Worm (Caenorhabditis elegans): ENCODE measurements around the gene Y54G2A.73.

The Y54G2A.73 gene

ce11 chrIV:3044158-3044557 is 35.5 kb upstream of the Y54G2A.73 start:
- no peak for TF ChIP-seq ceh-100 (GFP tag; IDR thresholded peaks at IDR 0.05)
- TF ChIP-seq zfh-2 (GFP tag; conservative IDR thresholded peaks at IDR 0.05), result peak; percentile 81
- no peak for TF ChIP-seq B0261.1 (tag; optimal IDR thresholded peaks at IDR 0.05)
- TF ChIP-seq lsy-27 (tag; optimal IDR thresholded peaks at IDR 0.05; ENCODE audit: borderline replicate concordance, insufficient read depth), result no peak
- no peak for TF ChIP-seq madf-6 (GFP tag; IDR thresholded peaks at IDR 0.05)
- TF ChIP-seq efl-1 (GFP tag; optimal IDR thresholded peaks at IDR 0.05), result no peak
- TF ChIP-seq egrh-3 (GFP tag; IDR thresholded peaks at IDR 0.05), result peak; percentile 76; the same call in 1 of the 2 replicates
- no peak for TF ChIP-seq mcd-1 (GFP tag; IDR thresholded peaks at IDR 0.05)
- no peak for TF ChIP-seq mel-28 (tag; optimal IDR thresholded peaks at IDR 0.05; ENCODE audit: borderline replicate concordance)
- TF ChIP-seq Y56A3A.18 (GFP tag; IDR thresholded peaks at IDR 0.05), result no peak
- TF ChIP-seq lin-26 (GFP tag; IDR thresholded peaks at IDR 0.05), result 0 out of 2 replicates have a peak, but pooled peaks have one; percentile 9

- TF ChIP-seq F22D6.2 (tag; optimal IDR thresholded peaks at IDR 0.05), result no peak
- no peak for TF ChIP-seq ama-1 (optimal IDR thresholded peaks at IDR 0.05)
- TF ChIP-seq ama-1 (GFP tag; optimal IDR thresholded peaks at IDR 0.05), result no peak
- TF ChIP-seq mel-28 (tag; optimal IDR thresholded peaks at IDR 0.05; ENCODE audit: borderline replicate concordance), result no peak
- peak; percentile 86 for TF ChIP-seq zfh-2 (GFP tag; conservative IDR thresholded peaks at IDR 0.05)
- TF ChIP-seq tlf-1 (GFP tag; optimal IDR thresholded peaks at IDR 0.05), result no peak
- peak; percentile 65 for TF ChIP-seq egrh-3 (GFP tag; IDR thresholded peaks at IDR 0.05)
- TF ChIP-seq nfyb-1 (GFP tag; IDR thresholded peaks at IDR 0.05), result 0 out of 2 replicates have a peak, but pooled peaks have one; percentile 10
These were observed 30.0 kb upstream of the Y54G2A.73 start for ce11 chrIV:3038740-3039139.

- TF ChIP-seq lin-26 (GFP tag; IDR thresholded peaks at IDR 0.05) (no peak), B0336.3 (GFP tag; IDR thresholded peaks at IDR 0.05) (no peak), lsl-1 (GFP tag; optimal IDR thresholded peaks at IDR 0.05) (no peak), bed-1 (GFP tag; IDR thresholded peaks at IDR 0.05) (no peak), F57C9.4 (tag; optimal IDR thresholded peaks at IDR 0.05) (no peak), chd-7 (tag; optimal IDR thresholded peaks at IDR 0.05) (no peak), B0035.1 (tag; optimal IDR thresholded peaks at IDR 0.05) (no peak), attf-5 (GFP tag; optimal IDR thresholded peaks at IDR 0.05) (no peak), nhr-179 (tag; optimal IDR thresholded peaks at IDR 0.05) (no peak), zfh-2 (GFP tag; conservative IDR thresholded peaks at IDR 0.05) (peak; percentile 81), unc-130 (GFP tag; optimal IDR thresholded peaks at IDR 0.05) (no peak), T07F8.4 (tag; optimal IDR thresholded peaks at IDR 0.05) (no peak), mcd-1 (GFP tag; IDR thresholded peaks at IDR 0.05) (no peak), sdz-38 (tag; optimal IDR thresholded peaks at IDR 0.05) (no peak), snpc-4 (GFP tag; optimal IDR thresholded peaks at IDR 0.05) (no peak), snpc-4 (tag; optimal IDR thresholded peaks at IDR 0.05) (no peak), egrh-3 (GFP tag; IDR thresholded peaks at IDR 0.05) (peak; percentile 15; the same call in 1 of the 2 replicates), lir-1 (GFP tag; conservative IDR thresholded peaks at IDR 0.05) (no peak), Y56A3A.18 (GFP tag; IDR thresholded peaks at IDR 0.05) (no peak), cebp-1 (GFP tag; IDR thresholded peaks at IDR 0.05) (no peak), cebp-1 (tag; optimal IDR thresholded peaks at IDR 0.05) (no peak), ceh-58 (GFP tag; IDR thresholded peaks at IDR 0.05) (0 out of 2 replicates have a peak, but pooled peaks have one; percentile 25), ceh-100 (GFP tag; IDR thresholded peaks at IDR 0.05) (no peak), nhr-27 (tag; optimal IDR thresholded peaks at IDR 0.05) (no peak), sea-2 (GFP tag; IDR thresholded peaks at IDR 0.05) (no peak), ztf-6 (GFP tag; IDR thresholded peaks at IDR 0.05) (no peak), F52B5.7 (tag; optimal IDR thresholded peaks at IDR 0.05) (no peak), F55B11.4 (tag; optimal IDR thresholded peaks at IDR 0.05; ENCODE audit: borderline replicate concordance, insufficient read depth) (no peak), F23B12.7 (tag; optimal IDR thresholded peaks at IDR 0.05; ENCODE audit: insufficient read depth) (no peak), ceh-40 (GFP tag; IDR thresholded peaks at IDR 0.05) (no peak), ets-4 (GFP tag; optimal IDR thresholded peaks at IDR 0.05) (no peak), gei-17 (GFP tag; optimal IDR thresholded peaks at IDR 0.05) (no peak), F33H1.4 (GFP tag; IDR thresholded peaks at IDR 0.05) (no peak), egl-18 (GFP tag; IDR thresholded peaks at IDR 0.05) (no peak), pha-4 (tag; optimal IDR thresholded peaks at IDR 0.05) (no peak), ekl-4 (GFP tag; IDR thresholded peaks at IDR 0.05) (0 out of 2 replicates have a peak, but pooled peaks have one; percentile 44)
These were observed 29.2 kb upstream of the Y54G2A.73 start for ce11 chrIV:3037932-3038331.
